Fruit fly (Drosophila melanogaster): ENCODE results near the gene cutlet.

dm6 chr2L:3737682-3738081 lies 26.1 kb upstream of the cutlet start:
- TF ChIP-seq Eip75B (GFP tag; optimal IDR thresholded peaks at IDR 0.05) (no peak), Sox102F (GFP tag; optimal IDR thresholded peaks at IDR 0.05) (no peak), Gug (GFP tag; IDR thresholded peaks at IDR 0.05) (no peak), Hr39 (GFP tag; optimal IDR thresholded peaks at IDR 0.05) (no peak), CG15336 (GFP tag; IDR thresholded peaks at IDR 0.05) (no peak), CG7368 (GFP tag; optimal IDR thresholded peaks at IDR 0.05) (no peak), CG8632 (GFP tag; optimal IDR thresholded peaks at IDR 0.05) (no peak), net (GFP tag; optimal IDR thresholded peaks at IDR 0.05) (no peak), esn (GFP tag; optimal IDR thresholded peaks at IDR 0.05) (no peak), Eip78C (GFP tag) (peak; percentile 88), lz (GFP tag; optimal IDR thresholded peaks at IDR 0.05) (no peak), Blimp-1 (GFP tag; optimal IDR thresholded peaks at IDR 0.05) (no peak), vri (GFP tag; optimal IDR thresholded peaks at IDR 0.05) (no peak), spab (GFP tag; optimal IDR thresholded peaks at IDR 0.05) (no peak)
